Worm (Caenorhabditis elegans) whole organism, early embryonic: ENCODE results near the gene Y42H9AR.5.

Experiments used
- tbx-37 ChIP-seq: fragments of 200-800 bp; sonication (Bioruptor generic); conservative IDR thresholded peaks from 2 replicates; pipeline ENCODE4 v1.3.6; 2022; ENCODE audit warnings: missing genetic modification reagents, missing genetic modification characterization, missing compliant biosample characterization
- tra-4 ChIP-seq: sonication (generic microtip); optimal IDR thresholded peaks from 2 replicates; lab custom pipeline; 2017; ENCODE audit warnings: missing genetic modification characterization, missing compliant biosample characterization

ce11 chrIV:8080166-8080565 lies 22.2 kb upstream of the Y42H9AR.5 start:
- no peak for TF ChIP-seq tbx-37 (GFP tag; lab: Robert Waterston, UW)
- TF ChIP-seq tra-4 = no peak
